Worm (Caenorhabditis elegans) whole organism, mixed stage, embryonic: ENCODE data around the gene col-98.

ENCODE experiments used
- blmp-1 ChIP-seq: fragments of 150-350 bp; optimal IDR thresholded peaks from 2 replicates; lab custom pipeline; 2014; ENCODE audit warnings: missing biosample characterization, missing genetic modification characterization
- elt-3 ChIP-seq: fragments of 150-350 bp; optimal IDR thresholded peaks from 2 replicates; lab custom pipeline; 2014; ENCODE audit warnings: missing biosample characterization, missing genetic modification characterization
- ham-2 ChIP-seq: fragments of 200-800 bp; sonication (Bioruptor generic); optimal IDR thresholded peaks from 2 replicates; lab custom pipeline; 2018; ENCODE audit warnings: mild to moderate bottlenecking, missing genetic modification characterization, missing compliant biosample characterization
- lsy-2 ChIP-seq: fragments of 150-350 bp; optimal IDR thresholded peaks from 2 replicates; lab custom pipeline; 2014; ENCODE audit warnings: missing biosample characterization, missing genetic modification characterization
- mab-5 ChIP-seq: fragments of 150-350 bp; optimal IDR thresholded peaks from 2 replicates; lab custom pipeline; 2014; ENCODE audit warnings: missing biosample characterization, missing genetic modification characterization
- nhr-237 ChIP-seq: fragments of 150-350 bp; optimal IDR thresholded peaks from 2 replicates; lab custom pipeline; 2014; ENCODE audit warnings: missing biosample characterization, missing genetic modification characterization
- snpc-4 ChIP-seq: fragments of 150-350 bp; optimal IDR thresholded peaks from 2 replicates; lab custom pipeline; 2014; ENCODE audit warnings: missing biosample characterization, missing genetic modification characterization
- ztf-11 ChIP-seq: fragments of 150-350 bp; optimal IDR thresholded peaks from 2 replicates; lab custom pipeline; 2014; ENCODE audit warnings: missing biosample characterization, missing genetic modification characterization

ce11 chrIII:13032429-13033018 is 13.7 kb downstream of the col-98 start:
- TF ChIP-seq elt-3 (tag; lab: Kevin White, UChicago), result no peak
- no peak for TF ChIP-seq snpc-4 (tag; lab: Kevin White, UChicago)
- peak; percentile 26 for TF ChIP-seq ham-2 (GFP tag; lab: Kevin White, UChicago)
- no peak for TF ChIP-seq nhr-237 (tag; lab: Kevin White, UChicago)
- TF ChIP-seq lsy-2, result no peak
- no peak for TF ChIP-seq blmp-1 (tag; lab: Kevin White, UChicago)
- no peak for TF ChIP-seq mab-5
- no peak for TF ChIP-seq ztf-11 (tag; lab: Kevin White, UChicago)
